Fruit fly (Drosophila melanogaster): ENCODE results near the gene CG10919.

The CG10919 gene

DNA sequence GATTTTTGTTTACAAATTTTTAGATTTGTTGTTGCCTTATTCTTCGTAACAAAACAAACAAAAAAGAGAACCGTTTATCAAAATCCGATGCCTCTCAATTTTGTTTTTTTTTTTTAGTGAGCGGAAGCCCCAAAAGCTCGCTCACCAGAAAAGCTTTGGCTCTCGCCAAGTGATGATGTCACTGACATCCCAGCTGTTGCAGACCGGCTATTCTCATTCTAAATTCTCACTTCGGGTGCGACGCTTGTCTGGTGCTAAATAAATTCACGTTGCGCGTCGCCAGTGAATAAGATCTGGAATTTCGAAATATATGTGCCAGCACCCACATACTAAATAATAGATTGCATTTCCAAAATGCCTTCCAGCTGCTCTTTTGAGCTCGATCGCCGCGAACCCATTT, 35.9 kb downstream of the CG10919 start, which contains the start of gene CG2641 (continued):
- TF ChIP-seq CG10654 (GFP tag; optimal IDR thresholded peaks at IDR 0.05): no peak
- no peak for TF ChIP-seq CG3995 (GFP tag; optimal IDR thresholded peaks at IDR 0.05)
- no peak for TF ChIP-seq CG13424 (tag; optimal IDR thresholded peaks at IDR 0.05)
- no peak for TF ChIP-seq sisA (GFP tag; IDR thresholded peaks at IDR 0.05)
- TF ChIP-seq slp2 (GFP tag; optimal IDR thresholded peaks at IDR 0.05): no peak
- no peak for TF ChIP-seq lola (GFP tag; optimal IDR thresholded peaks at IDR 0.05)
- no peak for TF ChIP-seq Bdp1 (GFP tag; optimal IDR thresholded peaks at IDR 0.05)
- no peak; the same call in 1 of the 2 replicates for TF ChIP-seq Adf1 (GFP tag; IDR thresholded peaks at IDR 0.05)
- TF ChIP-seq cato (GFP tag; optimal IDR thresholded peaks at IDR 0.05; ENCODE audit: borderline replicate concordance): no peak
- TF ChIP-seq eyg (GFP tag; optimal IDR thresholded peaks at IDR 0.05): no peak
- TF ChIP-seq knrl (GFP tag; IDR thresholded peaks at IDR 0.05; ENCODE audit: partially characterized antibody): no peak
- no peak for TF ChIP-seq cwo (GFP tag; optimal IDR thresholded peaks at IDR 0.05)
- no peak for TF ChIP-seq org-1 (GFP tag; optimal IDR thresholded peaks at IDR 0.05)
- no peak for TF ChIP-seq CG5953 (GFP tag; IDR thresholded peaks at IDR 0.05)
- TF ChIP-seq Hsf (GFP tag; optimal IDR thresholded peaks at IDR 0.05): no peak
- TF ChIP-seq sd (tag; optimal IDR thresholded peaks at IDR 0.05): peak; percentile 66
- TF ChIP-seq dimm (GFP tag; IDR thresholded peaks at IDR 0.05): no peak
- no peak for TF ChIP-seq pros (GFP tag; optimal IDR thresholded peaks at IDR 0.05)
- no peak for TF ChIP-seq CG6175 (GFP tag; IDR thresholded peaks at IDR 0.05)
- no peak for TF ChIP-seq gt (GFP tag; IDR thresholded peaks at IDR 0.05)
- no peak for TF ChIP-seq CG12744 (GFP tag; optimal IDR thresholded peaks at IDR 0.05)
- no peak for TF ChIP-seq Rfx (GFP tag; IDR thresholded peaks at IDR 0.05)
- no peak for TF ChIP-seq CG18764 (GFP tag; optimal IDR thresholded peaks at IDR 0.05)
- peak; percentile 34 for TF ChIP-seq Atf3 (GFP tag; optimal IDR thresholded peaks at IDR 0.05)
- no peak for TF ChIP-seq Sin3A (optimal IDR thresholded peaks at IDR 0.05)
- peak; percentile 8; the same call in 1 of the 2 replicates for TF ChIP-seq amos (GFP tag; IDR thresholded peaks at IDR 0.05; ENCODE audit: partially characterized antibody)
- peak; percentile 47 for TF ChIP-seq CG34376 (GFP tag; optimal IDR thresholded peaks at IDR 0.05)
- no peak for TF ChIP-seq Lhr (GFP tag; optimal IDR thresholded peaks at IDR 0.05)
- TF ChIP-seq NK7.1 (GFP tag; optimal IDR thresholded peaks at IDR 0.05): no peak
- TF ChIP-seq CG3281 (GFP tag; optimal IDR thresholded peaks at IDR 0.05): peak; percentile 5
- peak; percentile 68 for TF ChIP-seq corto (GFP tag; optimal IDR thresholded peaks at IDR 0.05)
- TF ChIP-seq CG13287 (GFP tag; IDR thresholded peaks at IDR 0.05; ENCODE audit: partially characterized antibody): peak; percentile 52
- no peak for TF ChIP-seq Elba2 (GFP tag; optimal IDR thresholded peaks at IDR 0.05)
- no peak for TF ChIP-seq Blimp-1 (GFP tag; optimal IDR thresholded peaks at IDR 0.05)
- no peak for TF ChIP-seq CG6813 (GFP tag; optimal IDR thresholded peaks at IDR 0.05)
- TF ChIP-seq prd (optimal IDR thresholded peaks at IDR 0.05): no peak
- no peak for TF ChIP-seq prd (GFP tag; IDR thresholded peaks at IDR 0.05)
- TF ChIP-seq CG6683 (GFP tag; optimal IDR thresholded peaks at IDR 0.05): no peak
- TF ChIP-seq CG32532 (GFP tag; IDR thresholded peaks at IDR 0.05): peak; percentile 36; the same call in 1 of the 2 replicates
- no peak for TF ChIP-seq fd96Cb (tag; optimal IDR thresholded peaks at IDR 0.05)
- TF ChIP-seq CG10979 (tag; optimal IDR thresholded peaks at IDR 0.05): no peak
- TF ChIP-seq CG2678 (tag; optimal IDR thresholded peaks at IDR 0.05): no peak
- no peak for TF ChIP-seq otp (GFP tag; IDR thresholded peaks at IDR 0.05)
- TF ChIP-seq phol (tag; optimal IDR thresholded peaks at IDR 0.05): no peak
- TF ChIP-seq lilli (GFP tag; optimal IDR thresholded peaks at IDR 0.05): no peak
- no peak for TF ChIP-seq Oli (tag; optimal IDR thresholded peaks at IDR 0.05)
- TF ChIP-seq ro (GFP tag; IDR thresholded peaks at IDR 0.05): no peak
- TF ChIP-seq lab (GFP tag; optimal IDR thresholded peaks at IDR 0.05): peak; percentile 23
- no peak for TF ChIP-seq CTCF (GFP tag; optimal IDR thresholded peaks at IDR 0.05)
- TF ChIP-seq wek (GFP tag; optimal IDR thresholded peaks at IDR 0.05): no peak
- no peak for TF ChIP-seq Bteb2 (GFP tag; optimal IDR thresholded peaks at IDR 0.05)
- no peak for TF ChIP-seq CG10274 (GFP tag; optimal IDR thresholded peaks at IDR 0.05)
